Worm (Caenorhabditis elegans) whole organism, late embryonic: ENCODE measurements around the gene clec-234.

ENCODE experiments used
- K02D7.2 ChIP-seq: sonication (generic microtip); optimal IDR thresholded peaks from 2 replicates; lab custom pipeline; 2017; ENCODE audit warnings: mild to moderate bottlenecking, missing genetic modification characterization, missing compliant biosample characterization
- K09A11.1 ChIP-seq: sonication (generic microtip); optimal IDR thresholded peaks from 2 replicates; lab custom pipeline; 2017; ENCODE audit warnings: antibody characterized with exemption, mild to moderate bottlenecking, missing genetic modification characterization, missing compliant biosample characterization; ENCODE audit not compliant: insufficient read depth
- T23F11.4 ChIP-seq: fragments of 200-800 bp; sonication (Bioruptor generic); optimal IDR thresholded peaks from 2 replicates; lab custom pipeline; 2018; ENCODE audit warnings: mild to moderate bottlenecking, missing genetic modification characterization, missing compliant biosample characterization
- Y22D7AL.16 ChIP-seq: sonication (generic microtip); optimal IDR thresholded peaks from 2 replicates; lab custom pipeline; 2016; ENCODE audit warnings: missing genetic modification characterization, missing compliant biosample characterization
- ceh-18 ChIP-seq: sonication (generic microtip); optimal IDR thresholded peaks from 2 replicates; lab custom pipeline; 2016; ENCODE audit warnings: missing genetic modification characterization, missing compliant biosample characterization
- ceh-19 ChIP-seq: fragments of 200-800 bp; sonication (Bioruptor generic); optimal IDR thresholded peaks from 2 replicates; lab custom pipeline; 2018; ENCODE audit warnings: mild to moderate bottlenecking, missing genetic modification characterization, missing compliant biosample characterization
- ceh-22 ChIP-seq: sonication (generic microtip); optimal IDR thresholded peaks from 2 replicates; lab custom pipeline; 2017; ENCODE audit warnings: missing biosample characterization, missing genetic modification characterization
- ceh-34 ChIP-seq: sonication (generic microtip); optimal IDR thresholded peaks from 2 replicates; lab custom pipeline; 2016; ENCODE audit warnings: mild to moderate bottlenecking, missing genetic modification characterization, missing compliant biosample characterization
- ceh-45 ChIP-seq: fragments of 200-800 bp; sonication (Bioruptor generic); IDR thresholded peaks from 2 replicates; pipeline ENCODE4 v1.3.6; 2022; ENCODE audit warnings: missing genetic modification reagents, missing genetic modification characterization, missing compliant biosample characterization
- dve-1 ChIP-seq: sonication (generic microtip); optimal IDR thresholded peaks from 2 replicates; lab custom pipeline; 2017; ENCODE audit warnings: antibody characterized with exemption, mild to moderate bottlenecking, missing genetic modification characterization, missing compliant biosample characterization
- elt-2 ChIP-seq: sonication (generic microtip); optimal IDR thresholded peaks from 2 replicates; lab custom pipeline; 2016; ENCODE audit warnings: missing genetic modification reagents, missing genetic modification characterization, missing compliant biosample characterization
- elt-4 ChIP-seq: sonication (generic microtip); optimal IDR thresholded peaks from 2 replicates; lab custom pipeline; 2016; ENCODE audit warnings: missing genetic modification characterization, missing compliant biosample characterization
- eyg-1 ChIP-seq: sonication (generic microtip); optimal IDR thresholded peaks from 2 replicates; lab custom pipeline; 2016; ENCODE audit warnings: missing genotype, missing genetic modification characterization, missing compliant biosample characterization
- fkh-6 ChIP-seq: sonication (generic microtip); optimal IDR thresholded peaks from 2 replicates; lab custom pipeline; 2016; ENCODE audit warnings: missing genetic modification characterization, missing compliant biosample characterization
- hlh-13 ChIP-seq: fragments of 200-800 bp; sonication (Bioruptor generic); optimal IDR thresholded peaks from 2 replicates; lab custom pipeline; 2018; ENCODE audit warnings: mild to moderate bottlenecking, missing genetic modification characterization, missing compliant biosample characterization
- hlh-15 ChIP-seq: sonication (generic microtip); optimal IDR thresholded peaks from 2 replicates; lab custom pipeline; 2016; ENCODE audit warnings: missing genetic modification characterization, missing compliant biosample characterization
- hlh-30 ChIP-seq: sonication (generic microtip); optimal IDR thresholded peaks from 2 replicates; lab custom pipeline; 2017; ENCODE audit warnings: antibody characterized with exemption, missing genetic modification characterization, missing compliant biosample characterization; ENCODE audit not compliant: insufficient read depth
- hlh-6 ChIP-seq: sonication (generic microtip); optimal IDR thresholded peaks from 2 replicates; lab custom pipeline; 2016; ENCODE audit warnings: missing genotype, missing genetic modification characterization, missing compliant biosample characterization
- lim-6 ChIP-seq: sonication (generic microtip); optimal IDR thresholded peaks from 2 replicates; lab custom pipeline; 2016; ENCODE audit warnings: missing genetic modification characterization, missing compliant biosample characterization
- lin-11 ChIP-seq: fragments of 200-800 bp; sonication (Bioruptor generic); optimal IDR thresholded peaks from 2 replicates; lab custom pipeline; 2018; ENCODE audit warnings: mild to moderate bottlenecking, missing genetic modification characterization, missing compliant biosample characterization
- madf-2 ChIP-seq: sonication (generic microtip); optimal IDR thresholded peaks from 2 replicates; lab custom pipeline; 2017; ENCODE audit warnings: missing genetic modification characterization, missing compliant biosample characterization
- odd-2 ChIP-seq: sonication (generic microtip); optimal IDR thresholded peaks from 2 replicates; lab custom pipeline; 2017; ENCODE audit warnings: antibody characterized with exemption, mild to moderate bottlenecking, missing genetic modification characterization, missing compliant biosample characterization
- pag-3 ChIP-seq: sonication (generic microtip); optimal IDR thresholded peaks from 2 replicates; lab custom pipeline; 2016; ENCODE audit warnings: missing compliant biosample characterization, missing genetic modification characterization, borderline replicate concordance
- pha-2 ChIP-seq: sonication (generic microtip); optimal IDR thresholded peaks from 2 replicates; lab custom pipeline; 2017; ENCODE audit warnings: mild to moderate bottlenecking, missing genetic modification characterization, missing compliant biosample characterization
- pha-4 ChIP-seq: fragments of 150-350 bp; optimal IDR thresholded peaks from 2 replicates; lab custom pipeline; 2018; ENCODE audit warnings: missing biosample characterization, missing genetic modification reagents, missing genetic modification characterization
- pqm-1 ChIP-seq: sonication (generic microtip); optimal IDR thresholded peaks from 2 replicates; lab custom pipeline; 2016; ENCODE audit warnings: missing genetic modification characterization, missing compliant biosample characterization
- pros-1 ChIP-seq: fragments of 150-350 bp; optimal IDR thresholded peaks from 2 replicates; lab custom pipeline; 2014; ENCODE audit warnings: missing biosample characterization, missing genetic modification reagents, missing genetic modification characterization
- rnt-1 ChIP-seq: sonication (generic microtip); optimal IDR thresholded peaks from 2 replicates; lab custom pipeline; 2016; ENCODE audit warnings: missing genetic modification characterization, missing compliant biosample characterization
- sox-2 ChIP-seq: fragments of 200-800 bp; sonication (Bioruptor generic); IDR thresholded peaks from 2 replicates; pipeline ENCODE4 v1.3.6; 2022; ENCODE audit warnings: missing genetic modification reagents, missing genetic modification characterization, missing compliant biosample characterization
- sox-4 ChIP-seq: sonication (generic microtip); optimal IDR thresholded peaks from 2 replicates; lab custom pipeline; 2017; ENCODE audit warnings: mild to moderate bottlenecking, missing genetic modification characterization, inconsistent platforms, missing compliant biosample characterization
- syd-9 ChIP-seq: sonication (generic microtip); optimal IDR thresholded peaks from 2 replicates; lab custom pipeline; 2016; ENCODE audit warnings: mild to moderate bottlenecking, missing genetic modification characterization, moderate library complexity, missing compliant biosample characterization
- tbx-2 ChIP-seq: sonication (generic microtip); optimal IDR thresholded peaks from 2 replicates; lab custom pipeline; 2016; ENCODE audit warnings: missing genetic modification characterization, missing compliant biosample characterization
- unc-3 ChIP-seq, 2 experiments: fragments of 200-800 bp in 1 of 2; sonication (Bioruptor generic) in 1 of 2; sonication (generic microtip) in 1 of 2; conservative IDR thresholded peaks in 1 of 2; optimal IDR thresholded peaks in 1 of 2; 2 replicates each; pipeline versions ENCODE4 v1.3.6 to Lab custom; 2016 to 2022; ENCODE audit warnings: missing compliant biosample characterization in 2 of 2, missing genetic modification characterization in 2 of 2, missing genetic modification reagents in 1 of 2
- unc-42 ChIP-seq: sonication (generic microtip); optimal IDR thresholded peaks from 2 replicates; lab custom pipeline; 2016; ENCODE audit warnings: missing genotype, missing genetic modification characterization, missing compliant biosample characterization
- unc-86 ChIP-seq: sonication (generic microtip); optimal IDR thresholded peaks from 2 replicates; lab custom pipeline; 2016; ENCODE audit warnings: missing genetic modification characterization, missing compliant biosample characterization
- ztf-16 ChIP-seq: sonication (generic microtip); optimal IDR thresholded peaks from 2 replicates; lab custom pipeline; 2017; ENCODE audit warnings: missing genetic modification characterization, missing compliant biosample characterization

clec-234 gene

DNA sequence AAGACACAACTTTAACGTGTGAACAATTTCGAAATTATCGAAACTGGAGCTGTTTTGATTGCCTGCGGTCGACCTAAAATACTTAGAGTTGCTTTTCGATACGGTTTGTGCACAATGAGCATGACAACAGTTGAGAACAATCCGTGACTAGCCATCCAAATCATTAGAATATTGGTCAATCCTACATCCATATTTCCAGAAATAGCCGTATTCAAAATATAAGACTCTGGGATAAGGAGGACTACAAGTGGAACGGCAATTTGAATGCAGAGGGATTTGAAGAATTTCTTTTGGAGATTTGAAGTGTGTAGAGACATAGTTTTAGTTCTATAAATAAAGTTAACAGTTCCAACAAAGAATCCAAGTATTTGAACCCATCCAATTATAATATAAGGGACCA, 26.0 kb upstream of the clec-234 start:
- no peak for TF ChIP-seq K09A11.1 (tag; lab: Kevin White, UChicago)
- TF ChIP-seq elt-2 (tag; lab: Kevin White, UChicago): no peak
- TF ChIP-seq pha-2 (tag; lab: Kevin White, UChicago): no peak
- no peak for TF ChIP-seq odd-2 (tag; lab: Kevin White, UChicago)
- no peak for TF ChIP-seq sox-2 (GFP tag; lab: Robert Waterston, UW)
- TF ChIP-seq sox-4 (tag; lab: Kevin White, UChicago): no peak
- TF ChIP-seq pros-1 (tag; lab: Kevin White, UChicago): no peak
- no peak for TF ChIP-seq pag-3 (tag; lab: Kevin White, UChicago)
- no peak for TF ChIP-seq hlh-15 (tag; lab: Kevin White, UChicago)
- TF ChIP-seq lin-11: no peak
- no peak for TF ChIP-seq pha-4 (tag; lab: Kevin White, UChicago)
- TF ChIP-seq eyg-1 (tag; lab: Kevin White, UChicago): no peak
- TF ChIP-seq lim-6 (tag; lab: Kevin White, UChicago): no peak
- no peak for TF ChIP-seq hlh-6 (tag; lab: Kevin White, UChicago)
- TF ChIP-seq fkh-6: no peak
- no peak for TF ChIP-seq pqm-1

DNA sequence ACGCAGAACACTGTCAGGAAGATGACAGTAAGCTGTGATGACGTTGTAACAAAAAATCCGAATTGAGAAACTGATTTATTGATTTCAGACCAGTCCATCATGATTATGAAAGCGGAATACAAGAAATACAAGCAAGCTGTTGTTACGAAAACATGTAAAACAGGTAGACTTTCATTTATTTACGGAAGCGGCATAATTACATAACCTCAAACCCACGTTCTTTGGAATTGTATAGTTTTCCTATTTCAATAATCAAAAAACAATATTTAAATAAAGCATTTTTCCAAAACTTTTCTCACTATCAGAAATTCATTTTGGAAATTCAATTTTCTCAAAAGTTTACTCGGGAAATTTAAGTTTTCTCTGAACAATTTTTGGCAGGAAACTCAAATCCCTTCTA, 25.3 kb upstream of the clec-234 start, which contains the start of gene str-15:
str-15 (minus strand) TSS at position 101 of the 400 bp plus-strand sequence.
- TF ChIP-seq rnt-1 (tag; lab: Kevin White, UChicago): no peak
- no peak for TF ChIP-seq madf-2 (tag; lab: Kevin White, UChicago)
- TF ChIP-seq ceh-22 (tag; lab: Kevin White, UChicago): no peak
- no peak for TF ChIP-seq sox-4 (tag; lab: Kevin White, UChicago)
- no peak for TF ChIP-seq hlh-13 (GFP tag; lab: Kevin White, UChicago)
- TF ChIP-seq unc-42 (tag; lab: Kevin White, UChicago): no peak
- no peak for TF ChIP-seq unc-86 (tag; lab: Kevin White, UChicago)
- TF ChIP-seq T23F11.4 (GFP tag; lab: Kevin White, UChicago): no peak
- TF ChIP-seq K02D7.2 (tag; lab: Kevin White, UChicago): no peak
- TF ChIP-seq ceh-18 (tag; lab: Kevin White, UChicago): no peak
- no peak for TF ChIP-seq Y22D7AL.16 (tag; lab: Kevin White, UChicago)
- TF ChIP-seq hlh-30 (tag; lab: Kevin White, UChicago): no peak
- TF ChIP-seq dve-1 (tag; lab: Kevin White, UChicago): no peak

DNA sequence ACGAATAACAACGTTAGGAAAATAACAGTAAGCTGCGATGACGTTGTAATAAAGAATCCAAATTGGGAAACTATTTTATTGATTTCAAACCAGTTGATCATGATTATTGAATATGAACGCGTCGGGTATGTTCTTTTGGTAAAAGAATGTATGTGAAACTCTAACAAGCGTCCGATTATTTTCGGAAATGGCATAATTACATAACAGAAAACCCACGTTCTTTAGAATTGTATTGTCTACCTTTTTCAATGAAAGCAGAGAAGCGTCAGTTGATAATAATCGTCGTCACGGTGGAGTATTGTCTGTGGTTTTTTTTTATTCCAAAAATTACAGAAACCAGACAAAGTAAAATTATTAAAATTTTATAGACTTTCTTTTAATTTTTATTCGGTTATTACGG, 21.7 kb upstream of the clec-234 start, which contains the start of gene str-14:
str-14 (minus strand) TSS at position 101 of the 400 bp plus-strand sequence.
- no peak for TF ChIP-seq hlh-6 (tag; lab: Kevin White, UChicago)
- no peak for TF ChIP-seq K02D7.2 (tag; lab: Kevin White, UChicago)
- no peak for TF ChIP-seq pros-1 (tag; lab: Kevin White, UChicago)
- TF ChIP-seq ceh-19 (GFP tag; lab: Kevin White, UChicago): no peak
- TF ChIP-seq hlh-13 (GFP tag; lab: Kevin White, UChicago): no peak
- TF ChIP-seq ceh-34: no peak

DNA sequence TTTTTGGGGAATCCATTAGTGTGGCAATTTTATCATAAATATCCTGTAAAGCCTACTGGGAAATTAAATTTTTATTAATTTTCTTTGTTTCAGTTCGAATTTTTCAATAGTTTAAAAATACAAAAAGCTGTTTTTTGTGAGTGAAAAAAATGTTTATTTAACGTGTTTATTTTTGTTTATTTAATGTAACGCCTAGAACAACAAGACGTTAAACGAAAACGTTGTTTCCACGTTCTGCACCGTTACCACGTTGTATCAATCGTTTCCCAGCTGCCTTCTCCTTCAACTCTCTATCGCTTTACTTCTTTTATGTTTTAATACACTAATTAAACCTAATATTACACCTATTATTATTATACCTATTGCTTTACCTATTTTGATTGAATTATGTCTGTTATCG, 14.4 kb upstream of the clec-234 start, which contains the start of gene T08G3.13:
T08G3.13 (plus strand) TSS at position 301 of the 400 bp plus-strand sequence.
- TF ChIP-seq ceh-45 (no peak), ceh-22 (tag; lab: Kevin White, UChicago) (no peak), unc-3 (GFP tag; conservative IDR thresholded peaks at IDR 0.05; lab: Robert Waterston, UW) (no peak), unc-3 (tag; optimal IDR thresholded peaks at IDR 0.05; lab: Kevin White, UChicago) (no peak), tbx-2 (tag; lab: Kevin White, UChicago) (no peak), K02D7.2 (tag; lab: Kevin White, UChicago) (no peak), Y22D7AL.16 (tag; lab: Kevin White, UChicago) (no peak), syd-9 (tag; lab: Kevin White, UChicago) (no peak), ceh-19 (GFP tag; lab: Kevin White, UChicago) (no peak), sox-2 (GFP tag; lab: Robert Waterston, UW) (no peak), ztf-16 (tag; lab: Kevin White, UChicago) (no peak), elt-4 (no peak)
- TF ChIP-seq, all 69 proteins: peak for 0
